Fruit fly (Drosophila melanogaster) whole organism, prepupa: ENCODE data around the gene Atg13.

Experiments
- Blimp-1 ChIP-seq: fragments of 200-800 bp; sonication (Bioruptor generic); optimal IDR thresholded peaks from 3 replicates; lab custom pipeline; 2017; ENCODE audit warnings: missing biosample characterization, missing genetic modification characterization, mild to moderate bottlenecking, moderate library complexity, missing genetic modification reagents
- CG10631 ChIP-seq: fragments of 200-800 bp; sonication (Bioruptor generic); optimal IDR thresholded peaks from 2 replicates; lab custom pipeline; 2016; ENCODE audit warnings: missing biosample characterization, missing genetic modification characterization
- CG10669 ChIP-seq: fragments of 200-800 bp; sonication (Bioruptor generic); optimal IDR thresholded peaks from 3 replicates; lab custom pipeline; 2018; ENCODE audit warnings: missing biosample characterization, mild to moderate bottlenecking, missing genetic modification characterization, moderate library complexity
- CG11294 ChIP-seq: fragments of 200-800 bp; sonication (Bioruptor generic); IDR thresholded peaks from 2 replicates; pipeline ENCODE4 v1.3.6; 2022; ENCODE audit warnings: missing biosample characterization, missing genetic modification characterization
- CG11902 ChIP-seq: fragments of 200-800 bp; sonication (Bioruptor generic); optimal IDR thresholded peaks from 3 replicates; lab custom pipeline; 2016; ENCODE audit warnings: missing biosample characterization, missing genetic modification characterization
- CG15336 ChIP-seq: fragments of 200-800 bp; sonication (Bioruptor generic); IDR thresholded peaks from 2 replicates; pipeline ENCODE4 v1.3.6; 2022; ENCODE audit warnings: missing biosample characterization, missing genetic modification characterization
- CG1621 ChIP-seq: fragments of 200-800 bp; sonication (Bioruptor generic); optimal IDR thresholded peaks from 3 replicates; lab custom pipeline; 2018; ENCODE audit warnings: missing biosample characterization, mild to moderate bottlenecking, missing genetic modification characterization
- CG16779 ChIP-seq: fragments of 200-800 bp; sonication (Bioruptor generic); optimal IDR thresholded peaks from 3 replicates; lab custom pipeline; 2017; ENCODE audit warnings: missing biosample characterization, mild to moderate bottlenecking, missing genetic modification characterization
- CG3032 ChIP-seq: fragments of 200-800 bp; optimal IDR thresholded peaks from 2 replicates; lab custom pipeline; 2019; ENCODE audit warnings: missing biosample characterization, mild to moderate bottlenecking, missing genetic modification characterization, moderate library complexity
- CG31627 ChIP-seq: fragments of 200-800 bp; sonication (Bioruptor generic); optimal IDR thresholded peaks from 3 replicates; lab custom pipeline; 2016; ENCODE audit warnings: missing biosample characterization, missing genetic modification characterization
- CG34406 ChIP-seq: fragments of 200-800 bp; sonication (Bioruptor generic); optimal IDR thresholded peaks from 3 replicates; lab custom pipeline; 2016; ENCODE audit warnings: missing biosample characterization, missing genetic modification characterization
- CG3919 ChIP-seq: fragments of 200-800 bp; sonication (Bioruptor generic); optimal IDR thresholded peaks from 3 replicates; lab custom pipeline; 2016; ENCODE audit warnings: missing biosample characterization, missing genetic modification characterization
- CG4318 ChIP-seq: fragments of 200-800 bp; sonication (Bioruptor generic); optimal IDR thresholded peaks from 3 replicates; lab custom pipeline; 2017; ENCODE audit warnings: missing biosample characterization, mild to moderate bottlenecking, missing genetic modification characterization
- CG6163 ChIP-seq: fragments of 200-800 bp; sonication (Bioruptor generic); IDR thresholded peaks from 3 replicates; pipeline ENCODE4 v1.3.6; 2022; ENCODE audit warnings: missing biosample characterization, missing genetic modification characterization
- CG6808 ChIP-seq: fragments of 200-800 bp; sonication (Bioruptor generic); optimal IDR thresholded peaks from 3 replicates; lab custom pipeline; 2017; ENCODE audit warnings: missing biosample characterization, missing genetic modification characterization, mild to moderate bottlenecking, moderate library complexity, missing genetic modification reagents
- CG6854 ChIP-seq: fragments of 200-800 bp; sonication (Bioruptor generic); optimal IDR thresholded peaks from 2 replicates; lab custom pipeline; 2017; ENCODE audit warnings: missing biosample characterization, mild to moderate bottlenecking, missing genetic modification characterization
- CG7368 ChIP-seq: fragments of 200-800 bp; sonication (Bioruptor generic); optimal IDR thresholded peaks from 3 replicates; lab custom pipeline; 2016; ENCODE audit warnings: missing biosample characterization, missing genetic modification characterization
- CG8632 ChIP-seq: fragments of 200-800 bp; sonication (Bioruptor generic); optimal IDR thresholded peaks from 3 replicates; lab custom pipeline; 2016; ENCODE audit warnings: missing biosample characterization, missing genetic modification characterization
- CG9139 ChIP-seq: fragments of 200-800 bp; sonication (Bioruptor generic); optimal IDR thresholded peaks from 3 replicates; lab custom pipeline; 2017; ENCODE audit warnings: missing biosample characterization, mild to moderate bottlenecking, missing genetic modification characterization
- Eip75B ChIP-seq: fragments of 200-800 bp; sonication (Bioruptor generic); optimal IDR thresholded peaks from 3 replicates; lab custom pipeline; 2016; ENCODE audit warnings: missing biosample characterization, missing genetic modification characterization
- Eip78C ChIP-seq: fragments of 200-800 bp; sonication (Bioruptor generic); peaks from one replicate; lab custom pipeline; 2016; ENCODE audit warnings: missing biosample characterization, missing genetic modification characterization
- Eip93F ChIP-seq: fragments of 200-800 bp; sonication (Bioruptor generic); optimal IDR thresholded peaks from 2 replicates; lab custom pipeline; 2016; ENCODE audit warnings: missing biosample characterization, mild to moderate bottlenecking, missing genetic modification characterization
- Ets21C ChIP-seq: fragments of 200-800 bp; sonication (Bioruptor generic); optimal IDR thresholded peaks from 3 replicates; lab custom pipeline; 2016; ENCODE audit warnings: missing biosample characterization, missing genetic modification characterization
- Ets96B ChIP-seq: fragments of 200-800 bp; optimal IDR thresholded peaks from 2 replicates; lab custom pipeline; 2019; ENCODE audit warnings: missing biosample characterization, mild to moderate bottlenecking, missing genetic modification characterization, moderate library complexity
- Gug ChIP-seq: fragments of 200-800 bp; sonication (Bioruptor generic); IDR thresholded peaks from 2 replicates; pipeline ENCODE4 v1.3.6; 2022; ENCODE audit warnings: missing biosample characterization, missing genetic modification characterization
- Hr38 ChIP-seq: sonication (Bioruptor generic); optimal IDR thresholded peaks from 2 replicates; lab custom pipeline; 2016; ENCODE audit warnings: missing biosample characterization, missing genetic modification characterization
- Hr4 ChIP-seq: fragments of 200-800 bp; sonication (Bioruptor generic); optimal IDR thresholded peaks from 3 replicates; lab custom pipeline; 2016; ENCODE audit warnings: missing biosample characterization, missing genetic modification characterization
- Lpt ChIP-seq: fragments of 200-800 bp; sonication (Bioruptor generic); optimal IDR thresholded peaks from 3 replicates; lab custom pipeline; 2016; ENCODE audit warnings: missing biosample characterization, missing genetic modification characterization
- Smox ChIP-seq: fragments of 200-800 bp; sonication (Bioruptor generic); optimal IDR thresholded peaks from 3 replicates; lab custom pipeline; 2016; ENCODE audit warnings: missing biosample characterization, missing genetic modification characterization
- Sox102F ChIP-seq: fragments of 200-800 bp; sonication (Bioruptor generic); optimal IDR thresholded peaks from 2 replicates; lab custom pipeline; 2016; ENCODE audit warnings: missing biosample characterization, mild to moderate bottlenecking, missing genetic modification characterization
- Sox14 ChIP-seq: fragments of 200-800 bp; sonication (Bioruptor generic); optimal IDR thresholded peaks from 3 replicates; lab custom pipeline; 2016; ENCODE audit warnings: missing biosample characterization, missing genetic modification characterization
- Sox15 ChIP-seq: fragments of 200-800 bp; sonication (Bioruptor generic); optimal IDR thresholded peaks from 3 replicates; lab custom pipeline; 2016; ENCODE audit warnings: missing biosample characterization, missing genetic modification characterization
- achi ChIP-seq: fragments of 200-800 bp; sonication (Bioruptor generic); optimal IDR thresholded peaks from 3 replicates; lab custom pipeline; 2016; ENCODE audit warnings: missing biosample characterization, missing genetic modification characterization
- acj6 ChIP-seq: fragments of 200-800 bp; sonication (Bioruptor generic); optimal IDR thresholded peaks from 3 replicates; lab custom pipeline; 2016; ENCODE audit warnings: missing biosample characterization, missing genetic modification characterization
- cyc ChIP-seq: fragments of 200-800 bp; sonication (Bioruptor generic); optimal IDR thresholded peaks from 3 replicates; lab custom pipeline; 2016; ENCODE audit warnings: missing biosample characterization, missing genetic modification characterization
- dac ChIP-seq: fragments of 200-800 bp; sonication (Bioruptor generic); optimal IDR thresholded peaks from 2 replicates; lab custom pipeline; 2017; ENCODE audit warnings: missing biosample characterization, mild to moderate bottlenecking, missing genetic modification characterization
- dsx ChIP-seq: fragments of 200-800 bp; optimal IDR thresholded peaks from 3 replicates; lab custom pipeline; 2019; ENCODE audit warnings: missing biosample characterization, mild to moderate bottlenecking, missing genetic modification characterization, moderate library complexity; ENCODE audit not compliant: poor library complexity, severe bottlenecking
- esn ChIP-seq: fragments of 200-800 bp; sonication (Bioruptor generic); optimal IDR thresholded peaks from 2 replicates; lab custom pipeline; 2016; ENCODE audit warnings: missing biosample characterization, mild to moderate bottlenecking, missing genetic modification characterization, moderate library complexity
- fd59A ChIP-seq: fragments of 200-800 bp; sonication (Bioruptor generic); optimal IDR thresholded peaks from 2 replicates; lab custom pipeline; 2017; ENCODE audit warnings: missing biosample characterization, mild to moderate bottlenecking, missing genetic modification characterization, missing genetic modification reagents
- fd85E ChIP-seq: fragments of 200-800 bp; sonication (Bioruptor generic); optimal IDR thresholded peaks from 3 replicates; lab custom pipeline; 2016; ENCODE audit warnings: missing biosample characterization, missing genetic modification characterization
- fkh ChIP-seq: fragments of 200-800 bp; sonication (Bioruptor generic); optimal IDR thresholded peaks from 3 replicates; lab custom pipeline; 2017; ENCODE audit warnings: missing biosample characterization, mild to moderate bottlenecking, missing genetic modification characterization, moderate library complexity
- lz ChIP-seq: fragments of 200-800 bp; sonication (Bioruptor generic); optimal IDR thresholded peaks from 3 replicates; lab custom pipeline; 2016; ENCODE audit warnings: missing biosample characterization, missing genetic modification characterization
- net ChIP-seq: fragments of 200-800 bp; sonication (Bioruptor generic); optimal IDR thresholded peaks from 3 replicates; lab custom pipeline; 2016; ENCODE audit warnings: missing biosample characterization, missing genetic modification characterization
- salr ChIP-seq, 2 experiments: fragments of 200-800 bp; sonication (Bioruptor generic); optimal IDR thresholded peaks; 3 replicates each; lab custom pipeline; 2016 to 2018; ENCODE audit warnings: missing biosample characterization in 2 of 2, missing genetic modification characterization in 2 of 2, mild to moderate bottlenecking in 1 of 2
- spab ChIP-seq: fragments of 200-800 bp; sonication (Bioruptor generic); optimal IDR thresholded peaks from 2 replicates; lab custom pipeline; 2017; ENCODE audit warnings: missing biosample characterization, mild to moderate bottlenecking, missing genetic modification characterization, missing genetic modification reagents
- ss ChIP-seq, 2 experiments: fragments of 200-800 bp; sonication (Bioruptor generic); optimal IDR thresholded peaks; 2 replicates in 1 of 2; 3 replicates in 1 of 2; lab custom pipeline; 2017 to 2018; ENCODE audit warnings: mild to moderate bottlenecking in 2 of 2, missing biosample characterization in 2 of 2, missing genetic modification characterization in 2 of 2, moderate library complexity in 1 of 2
- svp ChIP-seq: fragments of 200-800 bp; sonication (Bioruptor generic); peaks from one replicate; lab custom pipeline; 2016; ENCODE audit warnings: missing biosample characterization, missing genetic modification characterization
- topi ChIP-seq: fragments of 200-800 bp; sonication (Bioruptor generic); optimal IDR thresholded peaks from 3 replicates; lab custom pipeline; 2016; ENCODE audit warnings: missing biosample characterization, missing genetic modification characterization
- vri ChIP-seq: fragments of 200-800 bp; sonication (Bioruptor generic); optimal IDR thresholded peaks from 3 replicates; lab custom pipeline; 2016; ENCODE audit warnings: missing biosample characterization, mild to moderate bottlenecking, missing genetic modification characterization

Gene Atg13

dm6 chr3R:8354969-8355368, 5.4 kb downstream of the Atg13 start (continued):
- peak; percentile 92 for TF ChIP-seq Sox15 (GFP tag; lab: Kevin White, UChicago)
- TF ChIP-seq CG10669: peak; percentile 78
- TF ChIP-seq CG34406: peak; percentile 87
- TF ChIP-seq dsx (GFP tag; lab: Kevin White, UChicago): peak; percentile 70
- TF ChIP-seq CG8632 (GFP tag; lab: Kevin White, UChicago): peak; percentile 84
- TF ChIP-seq Blimp-1 (GFP tag; lab: Kevin White, UChicago): no peak
- TF ChIP-seq Lpt (GFP tag; lab: Kevin White, UChicago): peak; percentile 89
- TF ChIP-seq esn: peak; percentile 22
- TF ChIP-seq Hr38 (GFP tag; lab: Kevin White, UChicago): peak; percentile 27
- TF ChIP-seq net (GFP tag; lab: Kevin White, UChicago): peak; percentile 95
- peak; percentile 95 for TF ChIP-seq CG4318 (GFP tag; lab: Kevin White, UChicago)
- TF ChIP-seq CG9139 (GFP tag; lab: Kevin White, UChicago): no peak

- peak; percentile 90 for TF ChIP-seq acj6 (GFP tag; lab: Kevin White, UChicago)
- peak; percentile 75 for TF ChIP-seq CG31627 (GFP tag; lab: Kevin White, UChicago)
- TF ChIP-seq CG4318 (GFP tag; lab: Kevin White, UChicago): peak; percentile 84
- peak; percentile 67 for TF ChIP-seq CG6808 (GFP tag; lab: Kevin White, UChicago)
- TF ChIP-seq fd85E (GFP tag; lab: Kevin White, UChicago): peak; percentile 48
- TF ChIP-seq Sox14 (GFP tag; lab: Kevin White, UChicago): peak; percentile 88
- TF ChIP-seq Sox15 (GFP tag; lab: Kevin White, UChicago): peak; percentile 86
- TF ChIP-seq CG1621: peak; percentile 86
- peak; percentile 67 for TF ChIP-seq fd59A (GFP tag; lab: Kevin White, UChicago)
- peak; percentile 87 for TF ChIP-seq achi (GFP tag; lab: Kevin White, UChicago)
- peak; percentile 92 for TF ChIP-seq CG15336 (GFP tag; lab: Robert Waterston, UW)
- peak; percentile 71 for TF ChIP-seq lz (GFP tag; lab: Kevin White, UChicago)
- peak; percentile 71 for TF ChIP-seq Ets21C (GFP tag; lab: Kevin White, UChicago)
- TF ChIP-seq Eip93F: no peak
- TF ChIP-seq Eip78C: peak; percentile 97
- peak; percentile 62 for TF ChIP-seq dac (GFP tag; lab: Kevin White, UChicago)
- peak; percentile 46 to 89 for TF ChIP-seq ss (GFP tag; optimal IDR thresholded peaks at IDR 0.05; lab: Kevin White, UChicago)
- no peak for TF ChIP-seq Hr38 (GFP tag; lab: Kevin White, UChicago)
- TF ChIP-seq net (GFP tag; lab: Kevin White, UChicago): peak; percentile 48
- TF ChIP-seq CG11294: peak; percentile 82
- TF ChIP-seq CG11902 (GFP tag; lab: Kevin White, UChicago): peak; percentile 79
- peak; percentile 86 for TF ChIP-seq Eip75B (GFP tag; lab: Kevin White, UChicago)
- peak; percentile 71 for TF ChIP-seq CG16779 (tag; lab: Kevin White, UChicago)
- peak; percentile 90 for TF ChIP-seq svp (GFP tag; lab: Kevin White, UChicago)
- TF ChIP-seq spab (GFP tag; lab: Kevin White, UChicago): peak; percentile 72
- TF ChIP-seq CG34406: peak; percentile 88
- peak; percentile 91 for TF ChIP-seq Hr4
- TF ChIP-seq Gug (GFP tag; lab: Robert Waterston, UW): peak; percentile 77
- TF ChIP-seq vri (GFP tag; lab: Kevin White, UChicago): peak; percentile 50
- TF ChIP-seq Sox102F: peak; percentile 82
- peak; percentile 85 for TF ChIP-seq CG7368
- TF ChIP-seq topi: peak; percentile 84
- TF ChIP-seq fkh: peak; percentile 76
- peak; percentile 73 for TF ChIP-seq Smox (GFP tag; lab: Kevin White, UChicago)
- TF ChIP-seq cyc (GFP tag; lab: Kevin White, UChicago): peak; percentile 79
- TF ChIP-seq salr (GFP tag; optimal IDR thresholded peaks at IDR 0.05; lab: Kevin White, UChicago): peak; percentile 69 to 85
- peak; percentile 28 for TF ChIP-seq CG6854 (GFP tag; lab: Kevin White, UChicago)
- peak; percentile 89 for TF ChIP-seq Ets96B (tag; lab: Kevin White, UChicago)
- peak; percentile 94 for TF ChIP-seq CG6163
- peak; percentile 69 for TF ChIP-seq CG3032 (tag; lab: Kevin White, UChicago)
- peak; percentile 83 for TF ChIP-seq Lpt (GFP tag; lab: Kevin White, UChicago)
- TF ChIP-seq CG10631: peak; percentile 86
- no peak for TF ChIP-seq Blimp-1 (GFP tag; lab: Kevin White, UChicago)
- TF ChIP-seq CG3919 (GFP tag; lab: Kevin White, UChicago): peak; percentile 92
Measured at dm6 chr3R:8355579-8355978, 6.0 kb downstream of the Atg13 start.
